Fruit fly (Drosophila melanogaster): ENCODE measurements around the gene CG31937.
A peak's percentile ranks its signal among the peaks of the same experiment; 100 is the strongest.

CG31937 gene

DNA sequence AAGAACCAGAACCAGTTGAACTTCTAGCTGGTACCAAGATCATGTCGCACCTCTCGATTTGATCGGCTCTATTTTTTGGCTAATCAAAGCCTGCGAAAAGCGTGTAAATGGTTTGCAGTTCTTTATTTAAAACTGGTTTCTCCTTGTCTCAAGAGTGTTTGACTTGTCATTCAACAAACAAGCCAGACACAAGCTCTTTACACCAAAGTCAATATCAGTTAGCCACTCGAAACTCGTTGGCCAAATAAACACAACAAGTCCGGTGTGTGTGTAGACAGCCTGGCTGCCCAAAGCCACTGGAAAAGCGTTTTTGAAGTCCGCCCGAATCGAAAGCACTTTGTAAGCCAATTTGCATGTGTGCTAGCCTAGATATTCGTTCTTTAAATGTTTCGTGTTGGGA is 10.4 kb downstream of the CG31937 start (continued):
- no peak for TF ChIP-seq gcm (GFP tag; optimal IDR thresholded peaks at IDR 0.05)
- peak; percentile 55; the same call in 1 of the 2 replicates for TF ChIP-seq Awh (GFP tag; IDR thresholded peaks at IDR 0.05)
- TF ChIP-seq sr (GFP tag; IDR thresholded peaks at IDR 0.05) = 0 out of 3 replicates have a peak, but pooled peaks have one; percentile 5

DNA sequence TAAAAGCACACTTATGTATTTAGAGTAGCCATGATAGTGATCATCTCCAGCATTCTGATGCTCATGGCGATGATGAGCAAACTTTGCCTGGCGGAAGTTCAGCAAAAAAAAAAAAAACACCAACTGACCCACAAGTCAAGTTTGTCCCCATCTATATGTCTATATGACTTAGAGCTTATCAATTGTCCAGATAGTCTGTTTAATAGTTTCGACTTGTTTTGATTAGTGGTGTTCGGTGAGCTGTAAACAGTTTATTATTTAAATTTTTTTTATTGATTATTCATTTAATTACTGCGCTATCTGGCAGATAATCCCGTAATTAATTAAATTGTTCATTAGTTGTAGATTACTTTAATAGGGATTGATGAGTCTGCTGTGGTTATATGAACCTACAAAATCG is 14.1 kb downstream of the CG31937 start:
- TF ChIP-seq bcd (GFP tag; optimal IDR thresholded peaks at IDR 0.05) (no peak), tup (GFP tag; optimal IDR thresholded peaks at IDR 0.05) (no peak), CG10565 (GFP tag; optimal IDR thresholded peaks at IDR 0.05) (no peak), CG34376 (GFP tag; optimal IDR thresholded peaks at IDR 0.05) (peak; percentile 31), Nf-YA (GFP tag; IDR thresholded peaks at IDR 0.05) (no peak), ftz-f1 (GFP tag; optimal IDR thresholded peaks at IDR 0.05) (no peak)

DNA sequence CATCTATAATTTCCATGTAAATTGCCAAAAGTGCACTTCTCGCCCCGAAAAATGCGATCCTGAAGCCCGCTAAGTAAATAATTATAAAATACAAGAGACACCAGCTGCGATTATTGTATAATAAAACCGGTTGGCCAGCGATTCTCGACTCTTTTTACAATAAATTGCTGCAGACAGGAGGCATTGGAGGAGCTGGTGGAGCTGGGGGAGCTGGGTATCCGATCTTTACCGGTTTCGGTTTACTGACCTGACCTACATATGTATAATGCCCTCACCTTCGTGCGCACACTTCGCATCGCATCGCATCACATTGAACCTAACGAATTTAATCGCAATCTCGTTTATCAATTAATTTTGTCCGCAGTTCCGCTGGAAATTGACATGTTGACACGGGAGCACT is 18.7 kb downstream of the CG31937 start:
- TF ChIP-seq CG9932 (GFP tag; IDR thresholded peaks at IDR 0.05) = no peak
- 0 out of 4 replicates have a peak, but pooled peaks have one; percentile 59 for TF ChIP-seq chinmo (GFP tag; IDR thresholded peaks at IDR 0.05; ENCODE audit: partially characterized antibody)
- TF ChIP-seq aop (GFP tag; IDR thresholded peaks at IDR 0.05) = no peak

DNA sequence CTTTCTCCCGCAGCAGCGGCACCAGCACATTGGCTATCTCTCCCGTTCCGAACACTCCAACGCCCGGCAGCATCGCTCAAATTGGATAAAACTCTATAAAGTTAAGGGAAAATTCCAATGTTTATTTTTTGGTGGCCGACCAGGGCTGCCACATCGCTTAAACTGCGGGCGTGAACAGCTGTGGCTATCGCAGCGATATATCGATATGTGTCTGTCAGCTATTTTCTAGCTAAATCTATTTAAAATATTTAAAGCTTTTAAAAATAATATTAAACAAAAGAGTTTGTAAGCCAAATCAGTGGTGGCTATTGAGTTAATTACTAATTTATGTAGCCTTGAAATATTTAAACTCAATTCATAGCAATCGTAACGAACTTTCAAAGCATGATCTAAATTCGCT is 22.3 kb downstream of the CG31937 start, which contains the start of the genes CG17712 and CG17648:
CG17712 (minus strand) TSS at position 170 of the 400 bp plus-strand sequence.
CG17648 (plus strand) TSS at position 356 of the 400 bp plus-strand sequence.
- TF ChIP-seq CG2129 (GFP tag; IDR thresholded peaks at IDR 0.05; ENCODE audit: partially characterized antibody) (peak; percentile 51), knrl (GFP tag; IDR thresholded peaks at IDR 0.05; ENCODE audit: partially characterized antibody) (peak; percentile 85), ato (GFP tag; IDR thresholded peaks at IDR 0.05; ENCODE audit: partially characterized antibody) (peak; percentile 70), CG6791 (GFP tag; IDR thresholded peaks at IDR 0.05; ENCODE audit: partially characterized antibody) (peak; percentile 89), CG15514 (GFP tag; optimal IDR thresholded peaks at IDR 0.05) (peak; percentile 26), Poxn (GFP tag; IDR thresholded peaks at IDR 0.05) (no peak), CG7928 (GFP tag; optimal IDR thresholded peaks at IDR 0.05) (peak; percentile 83), CG31441 (GFP tag; IDR thresholded peaks at IDR 0.05) (0 out of 2 replicates have a peak, but pooled peaks have one; percentile 19), inv (GFP tag; IDR thresholded peaks at IDR 0.05; ENCODE audit: partially characterized antibody) (peak; percentile 65), CG17829 (tag; optimal IDR thresholded peaks at IDR 0.05) (peak; percentile 9), Rfx (GFP tag; IDR thresholded peaks at IDR 0.05) (peak; percentile 45), hb (GFP tag; IDR thresholded peaks at IDR 0.05; ENCODE audit: partially characterized antibody) (0 out of 3 replicates have a peak, but pooled peaks have one; percentile 26), kah (GFP tag; optimal IDR thresholded peaks at IDR 0.05) (no peak), CG4617 (GFP tag; optimal IDR thresholded peaks at IDR 0.05; ENCODE audit: borderline replicate concordance) (peak; percentile 64), Scr (GFP tag; IDR thresholded peaks at IDR 0.05; ENCODE audit: partially characterized antibody) (peak; percentile 85), Dp (GFP tag; optimal IDR thresholded peaks at IDR 0.05) (peak; percentile 44), zen2 (GFP tag; IDR thresholded peaks at IDR 0.05; ENCODE audit: partially characterized antibody) (peak; percentile 71; the same call in 2 of the 3 replicates), Sin3A (optimal IDR thresholded peaks at IDR 0.05) (peak; percentile 17), YL-1 (GFP tag; optimal IDR thresholded peaks at IDR 0.05) (peak; percentile 30), sna (GFP tag; IDR thresholded peaks at IDR 0.05; ENCODE audit: partially characterized antibody) (peak; percentile 80), CG13287 (GFP tag; IDR thresholded peaks at IDR 0.05; ENCODE audit: partially characterized antibody) (peak; percentile 90), vvl (GFP tag; IDR thresholded peaks at IDR 0.05) (0 out of 2 replicates have a peak, but pooled peaks have one; percentile 16), Med (GFP tag) (peak; percentile 82), Sry-δ (GFP tag; optimal IDR thresholded peaks at IDR 0.05) (peak; percentile 62), stwl (tag; optimal IDR thresholded peaks at IDR 0.05) (peak; percentile 86), Sry-β (GFP tag; optimal IDR thresholded peaks at IDR 0.05) (peak; percentile 82), tna (GFP tag; IDR thresholded peaks at IDR 0.05; ENCODE audit: partially characterized antibody) (peak; percentile 67), bbx (GFP tag; IDR thresholded peaks at IDR 0.05; ENCODE audit: partially characterized antibody) (peak; percentile 87), CG17328 (GFP tag; IDR thresholded peaks at IDR 0.05) (0 out of 2 replicates have a peak, but pooled peaks have one; percentile 17), hbn (GFP tag; IDR thresholded peaks at IDR 0.05; ENCODE audit: partially characterized antibody) (peak; percentile 80), MESR4 (GFP tag; optimal IDR thresholded peaks at IDR 0.05) (peak; percentile 59), gcm (GFP tag; optimal IDR thresholded peaks at IDR 0.05) (peak; percentile 72)

Measured in whole organism, embryonic.